Fruit fly (Drosophila melanogaster) whole organism, wandering third instar larva: Measurements from ENCODE around the gene Pdi.

Experiments
- Abd-B ChIP-seq: fragments of >200 bp; optimal IDR thresholded peaks from 2 replicates; lab custom pipeline; 2017; ENCODE audit warnings: missing biosample characterization, missing genetic modification characterization
- Hr83 ChIP-seq: fragments of 200-300 bp; sonication (Bioruptor generic); optimal IDR thresholded peaks from 2 replicates; lab custom pipeline; 2016; ENCODE audit warnings: missing biosample characterization, mild to moderate bottlenecking, missing genetic modification characterization, moderate library complexity; ENCODE audit not compliant: poor library complexity, severe bottlenecking
- dl ChIP-seq, 2 experiments: fragments of 175-275, 200-275 bp in 1 of 2; fragments of 200-275 bp in 1 of 2; sonication (Bioruptor generic); optimal IDR thresholded peaks; lab custom pipeline; 2018; ENCODE audit warnings: mild to moderate bottlenecking in 2 of 2, missing biosample characterization in 2 of 2, missing genetic modification characterization in 2 of 2, moderate library complexity in 2 of 2; ENCODE audit not compliant: partially characterized antibody in 2 of 2, insufficient read depth in 1 of 2
- h ChIP-seq: fragments of 200-800 bp; sonication (Bioruptor generic); optimal IDR thresholded peaks from 3 replicates; lab custom pipeline; 2016; ENCODE audit warnings: missing biosample characterization, mild to moderate bottlenecking, missing genetic modification characterization
- psq ChIP-seq: fragments of 200-800 bp; sonication (Bioruptor generic); optimal IDR thresholded peaks from 3 replicates; lab custom pipeline; 2017; ENCODE audit warnings: missing biosample characterization, mild to moderate bottlenecking, missing genetic modification characterization, moderate library complexity
- usp ChIP-seq: fragments of >200 bp; optimal IDR thresholded peaks from 2 replicates; lab custom pipeline; 2017; ENCODE audit warnings: missing biosample characterization, missing genetic modification characterization

DNA sequence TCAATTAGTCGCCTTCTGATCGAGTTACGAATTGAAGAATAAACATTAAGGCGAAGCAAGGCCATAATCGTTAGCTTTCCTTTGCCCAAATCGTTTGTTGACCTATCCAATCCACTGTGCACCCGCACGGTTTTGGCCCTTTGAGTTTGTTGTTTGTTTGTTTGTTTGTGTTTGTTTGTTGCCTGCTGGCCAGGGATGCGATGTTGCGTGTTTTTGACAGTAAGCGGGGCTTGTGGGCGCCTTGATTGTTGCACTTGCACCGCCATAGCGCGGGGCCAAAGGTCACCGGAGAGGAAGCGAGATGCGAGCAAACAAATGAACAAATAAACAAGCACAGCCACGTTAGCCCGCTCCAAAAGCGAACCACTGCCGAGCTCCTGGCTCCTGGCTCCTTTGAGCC is 27.2 kb upstream of the Pdi start:
- no peak for TF ChIP-seq h (GFP tag; lab: Kevin White, UChicago)
- no peak for TF ChIP-seq dl (GFP tag; optimal IDR thresholded peaks at IDR 0.05; lab: Kevin White, UChicago; ENCODE audit: insufficient read depth in 1 of 2, partially characterized antibody in 2 of 2)
- TF ChIP-seq usp = no peak
- TF ChIP-seq Hr83 (GFP tag; lab: Kevin White, UChicago) = no peak
- TF ChIP-seq psq (GFP tag; lab: Kevin White, UChicago) = no peak
- TF ChIP-seq Abd-B (GFP tag; lab: Kevin White, UChicago) = no peak
